Worm (Caenorhabditis elegans) whole organism, L4/young adult: ENCODE results near the gene col-77.

Source experiments
- dao-5 ChIP-seq: sonication (generic microtip); optimal IDR thresholded peaks from 2 replicates; lab custom pipeline; 2016; ENCODE audit warnings: missing genotype, missing genetic modification characterization, moderate library complexity, missing compliant biosample characterization
- him-1 ChIP-seq: sonication (generic microtip); optimal IDR thresholded peaks from 2 replicates; lab custom pipeline; 2016; ENCODE audit warnings: missing genotype, missing genetic modification reagents, missing genetic modification characterization, missing compliant biosample characterization

ce11 chrII:8370194-8370593 is 11.0 kb upstream of the col-77 start:
- TF ChIP-seq him-1 (tag; lab: Kevin White, UChicago) (no peak), dao-5 (no peak)
